Worm (Caenorhabditis elegans) whole organism, L2 larva: ENCODE data around the gene cls-2.

Source experiments
- C34F6.9 ChIP-seq: fragments of 150-350 bp; optimal IDR thresholded peaks from 2 replicates; lab custom pipeline; 2014; ENCODE audit warnings: missing biosample characterization, missing genetic modification characterization
- F13H6.1 ChIP-seq: sonication (generic microtip); optimal IDR thresholded peaks from 2 replicates; lab custom pipeline; 2016; ENCODE audit warnings: missing genetic modification characterization, missing compliant biosample characterization
- R02D3.7 ChIP-seq: fragments of 150-350 bp; optimal IDR thresholded peaks from 2 replicates; lab custom pipeline; 2014; ENCODE audit warnings: missing biosample characterization, missing genetic modification characterization
- Y55F3AM.14 ChIP-seq: fragments of 200-800 bp; sonication (Bioruptor generic); optimal IDR thresholded peaks from 2 replicates; lab custom pipeline; 2018; ENCODE audit warnings: mild to moderate bottlenecking, missing genetic modification characterization, missing compliant biosample characterization
- ZK546.5 ChIP-seq: sonication (generic microtip); optimal IDR thresholded peaks from 2 replicates; lab custom pipeline; 2017; ENCODE audit warnings: missing biosample characterization, missing genetic modification characterization
- alr-1 ChIP-seq: fragments of 150-350 bp; optimal IDR thresholded peaks from 2 replicates; lab custom pipeline; 2014; ENCODE audit warnings: missing biosample characterization, missing genetic modification characterization
- aly-2 ChIP-seq: fragments of 150-350 bp; optimal IDR thresholded peaks from 2 replicates; lab custom pipeline; 2014; ENCODE audit warnings: missing biosample characterization, missing genetic modification characterization
- ama-1 ChIP-seq: fragments of 150-350 bp; optimal IDR thresholded peaks from 2 replicates; lab custom pipeline; 2018; ENCODE audit warnings: inconsistent platforms
- blmp-1 ChIP-seq: sonication (generic microtip); optimal IDR thresholded peaks from 2 replicates; lab custom pipeline; 2017; ENCODE audit warnings: missing genetic modification characterization, mild to moderate bottlenecking, missing compliant biosample characterization, antibody characterized with exemption, moderate library complexity; ENCODE audit not compliant: insufficient read depth
- ceh-16 ChIP-seq: fragments of 150-350 bp; optimal IDR thresholded peaks from 2 replicates; lab custom pipeline; 2014; ENCODE audit warnings: missing biosample characterization, missing genetic modification characterization
- crh-2 ChIP-seq: sonication (generic microtip); optimal IDR thresholded peaks from 2 replicates; lab custom pipeline; 2017; ENCODE audit warnings: missing biosample characterization, missing genetic modification characterization
- egl-27 ChIP-seq: sonication (generic microtip); optimal IDR thresholded peaks from 3 replicates; lab custom pipeline; 2017; ENCODE audit warnings: missing biosample characterization, missing genetic modification reagents, missing genetic modification characterization
- elt-1 ChIP-seq: fragments of 150-350 bp; optimal IDR thresholded peaks from 2 replicates; lab custom pipeline; 2014; ENCODE audit warnings: missing biosample characterization, missing genetic modification characterization
- elt-3 ChIP-seq: sonication (generic microtip); optimal IDR thresholded peaks from 2 replicates; lab custom pipeline; 2017; ENCODE audit warnings: missing biosample characterization, missing genetic modification characterization
- fos-1 ChIP-seq: fragments of 150-350 bp; optimal IDR thresholded peaks from 2 replicates; lab custom pipeline; 2014; ENCODE audit warnings: missing biosample characterization, missing genetic modification characterization
- gmeb-1 ChIP-seq: fragments of 150-350 bp; optimal IDR thresholded peaks from 2 replicates; lab custom pipeline; 2014; ENCODE audit warnings: missing biosample characterization, missing genetic modification characterization
- lin-11 ChIP-seq: fragments of 150-350 bp; sonication (generic microtip); optimal IDR thresholded peaks from 2 replicates; lab custom pipeline; 2014; ENCODE audit warnings: missing biosample characterization, missing genetic modification characterization, inconsistent platforms, mixed read lengths
- lin-13 ChIP-seq: fragments of 150-350 bp; optimal IDR thresholded peaks from 2 replicates; lab custom pipeline; 2014; ENCODE audit warnings: missing biosample characterization, missing genetic modification reagents, missing genetic modification characterization
- lin-39 ChIP-seq: fragments of 150-350 bp; optimal IDR thresholded peaks from 2 replicates; lab custom pipeline; 2014; ENCODE audit warnings: missing biosample characterization, missing genetic modification reagents, missing genetic modification characterization
- lsy-2 ChIP-seq, 2 experiments: fragments of 150-350 bp in 1 of 2; sonication (generic microtip) in 1 of 2; optimal IDR thresholded peaks; 2 replicates each; lab custom pipeline; 2014 to 2017; ENCODE audit warnings: missing biosample characterization in 2 of 2, missing genetic modification characterization in 2 of 2
- mab-5 ChIP-seq: fragments of 150-350 bp; optimal IDR thresholded peaks from 2 replicates; lab custom pipeline; 2014; ENCODE audit warnings: missing biosample characterization, missing genetic modification characterization
- mbf-1 ChIP-seq: sonication (generic microtip); optimal IDR thresholded peaks from 2 replicates; lab custom pipeline; 2017; ENCODE audit warnings: missing biosample characterization, missing genetic modification characterization
- mdl-1 ChIP-seq, 2 experiments: fragments of 150-350 bp in 1 of 2; sonication (generic microtip) in 1 of 2; optimal IDR thresholded peaks; 2 replicates each; lab custom pipeline; 2017; ENCODE audit warnings: missing biosample characterization in 2 of 2, missing genetic modification characterization in 2 of 2
- nhr-10 ChIP-seq: sonication (generic microtip); optimal IDR thresholded peaks from 2 replicates; lab custom pipeline; 2017; ENCODE audit warnings: missing biosample characterization, missing genetic modification characterization
- nhr-11 ChIP-seq: fragments of 150-350 bp; optimal IDR thresholded peaks from 2 replicates; lab custom pipeline; 2014; ENCODE audit warnings: missing biosample characterization, missing genetic modification characterization
- nhr-12 ChIP-seq: fragments of 150-350 bp; optimal IDR thresholded peaks from 2 replicates; lab custom pipeline; 2014; ENCODE audit warnings: missing biosample characterization, missing genetic modification characterization
- nhr-21 ChIP-seq: fragments of 150-350 bp; optimal IDR thresholded peaks from 2 replicates; lab custom pipeline; 2014; ENCODE audit warnings: missing biosample characterization, missing genetic modification characterization
- nhr-25 ChIP-seq: fragments of 150-350 bp; sonication (generic microtip); optimal IDR thresholded peaks from 3 replicates; lab custom pipeline; 2014; ENCODE audit warnings: missing biosample characterization, missing genetic modification characterization
- nhr-6 ChIP-seq: fragments of 150-350 bp; optimal IDR thresholded peaks from 2 replicates; lab custom pipeline; 2014; ENCODE audit warnings: missing biosample characterization, missing genetic modification characterization
- peb-1 ChIP-seq: fragments of 150-350 bp; optimal IDR thresholded peaks from 2 replicates; lab custom pipeline; 2014; ENCODE audit warnings: missing biosample characterization, missing genetic modification characterization
- sem-4 ChIP-seq: fragments of 150-350 bp; optimal IDR thresholded peaks from 2 replicates; lab custom pipeline; 2014; ENCODE audit warnings: missing biosample characterization, missing genetic modification reagents, missing genetic modification characterization
- skn-1 ChIP-seq: sonication (generic microtip); optimal IDR thresholded peaks from 2 replicates; lab custom pipeline; 2017; ENCODE audit warnings: missing biosample characterization, missing genetic modification characterization
- sma-3 ChIP-seq: sonication (generic microtip); optimal IDR thresholded peaks from 2 replicates; lab custom pipeline; 2016; ENCODE audit warnings: missing genetic modification reagents, missing genetic modification characterization, missing compliant biosample characterization
- sma-9 ChIP-seq, 2 experiments: fragments of 150-350 bp in 1 of 2; sonication (generic microtip) in 1 of 2; optimal IDR thresholded peaks; 2 replicates each; lab custom pipeline; 2014 to 2016; ENCODE audit warnings: missing genetic modification characterization in 2 of 2, mild to moderate bottlenecking in 1 of 2, missing biosample characterization in 1 of 2, missing compliant biosample characterization in 1 of 2, missing genetic modification reagents in 1 of 2, moderate library complexity in 1 of 2
- snpc-4 ChIP-seq: fragments of 150-350 bp; optimal IDR thresholded peaks from 2 replicates; lab custom pipeline; 2014; ENCODE audit warnings: missing biosample characterization, missing genetic modification characterization
- unc-39 ChIP-seq: fragments of 150-350 bp; optimal IDR thresholded peaks from 2 replicates; lab custom pipeline; 2014; ENCODE audit warnings: missing biosample characterization, missing genetic modification characterization
- unc-55 ChIP-seq: fragments of 150-350 bp; sonication (generic microtip); optimal IDR thresholded peaks from 3 replicates; lab custom pipeline; 2014; ENCODE audit warnings: missing biosample characterization, missing genetic modification reagents, missing genetic modification characterization
- ztf-1 ChIP-seq: fragments of 200-800 bp; sonication (Bioruptor generic); conservative IDR thresholded peaks from 2 replicates; pipeline ENCODE4 v1.3.6; 2022; ENCODE audit warnings: missing genetic modification characterization, missing compliant biosample characterization
- ztf-4 ChIP-seq: fragments of 150-350 bp; optimal IDR thresholded peaks from 2 replicates; lab custom pipeline; 2014; ENCODE audit warnings: missing biosample characterization, missing genetic modification characterization

cls-2 gene

ce11 chrIII:9053740-9054252 is 1.1 kb upstream of the cls-2 start, which contains the start of gene R107.5 (continued):
- TF ChIP-seq sma-9 (GFP tag; optimal IDR thresholded peaks at IDR 0.05; lab: Kevin White, UChicago): peak; percentile 87
- TF ChIP-seq sma-9 (tag; optimal IDR thresholded peaks at IDR 0.05; lab: Kevin White, UChicago): no peak
- TF ChIP-seq lin-39 (tag; lab: Kevin White, UChicago): no peak
- no peak for TF ChIP-seq unc-39

ce11 chrIII:9058959-9059534 is 4.2 kb downstream of the cls-2 start, which contains the start of gene gst-1:
Gene gst-1 (plus strand): TSS chrIII:9059331.
- TF ChIP-seq lsy-2 (tag; optimal IDR thresholded peaks at IDR 0.05; lab: Kevin White, UChicago): peak in 1 of 2 experiments; percentile 40
- TF ChIP-seq nhr-12 (tag; lab: Kevin White, UChicago): no peak
- TF ChIP-seq F13H6.1 (tag; lab: Kevin White, UChicago): no peak
- no peak for TF ChIP-seq alr-1 (tag; lab: Kevin White, UChicago)
- no peak for TF ChIP-seq lin-13 (GFP tag; lab: Kevin White, UChicago)
- TF ChIP-seq ceh-16: no peak
- TF ChIP-seq nhr-11 (tag; lab: Kevin White, UChicago): no peak
- no peak for TF ChIP-seq nhr-25
- no peak for TF ChIP-seq unc-55
- no peak for TF ChIP-seq lin-39 (tag; lab: Kevin White, UChicago)
- TF ChIP-seq mab-5: no peak
- TF ChIP-seq mdl-1 (tag; optimal IDR thresholded peaks at IDR 0.05; lab: Kevin White, UChicago): no peak
- no peak for TF ChIP-seq peb-1 (tag; lab: Kevin White, UChicago)
- TF ChIP-seq skn-1 (tag; lab: Kevin White, UChicago): peak; percentile 97
- TF ChIP-seq sma-9 (GFP tag; optimal IDR thresholded peaks at IDR 0.05; lab: Kevin White, UChicago): peak; percentile 62
- no peak for TF ChIP-seq sma-9 (tag; optimal IDR thresholded peaks at IDR 0.05; lab: Kevin White, UChicago)
- peak; percentile 80 for TF ChIP-seq ama-1 (lab: Kevin White, UChicago)
- peak; percentile 16 for TF ChIP-seq fos-1 (tag; lab: Kevin White, UChicago)
- no peak for TF ChIP-seq blmp-1 (tag; lab: Kevin White, UChicago)
- no peak for TF ChIP-seq lin-11 (tag; lab: Kevin White, UChicago)
- no peak for TF ChIP-seq elt-3 (tag; lab: Kevin White, UChicago)
- no peak for TF ChIP-seq egl-27 (tag; lab: Kevin White, UChicago)
- TF ChIP-seq Y55F3AM.14 (GFP tag; lab: Kevin White, UChicago): no peak
- TF ChIP-seq ztf-4 (tag; lab: Kevin White, UChicago): no peak
- TF ChIP-seq nhr-21: no peak
- no peak for TF ChIP-seq ztf-1 (GFP tag; lab: Robert Waterston, UW)
- TF ChIP-seq sem-4: no peak
- TF ChIP-seq crh-2: peak; percentile 84
- TF ChIP-seq gmeb-1: no peak
- no peak for TF ChIP-seq ZK546.5 (tag; lab: Kevin White, UChicago)
- TF ChIP-seq sma-3 (GFP tag; lab: Kevin White, UChicago): no peak
- no peak for TF ChIP-seq snpc-4 (tag; lab: Kevin White, UChicago)
- TF ChIP-seq elt-1 (tag; lab: Kevin White, UChicago): no peak
- no peak for TF ChIP-seq R02D3.7
- TF ChIP-seq nhr-6 (tag; lab: Kevin White, UChicago): no peak
- TF ChIP-seq aly-2 (tag; lab: Kevin White, UChicago): no peak
- no peak for TF ChIP-seq mbf-1 (tag; lab: Kevin White, UChicago)
- TF ChIP-seq nhr-10 (tag; lab: Kevin White, UChicago): no peak
- peak; percentile 41 for TF ChIP-seq C34F6.9

ce11 chrIII:9060267-9060666 is 5.4 kb downstream of the cls-2 start:
- TF ChIP-seq elt-3 (tag; lab: Kevin White, UChicago) (no peak), crh-2 (peak; percentile 21), lsy-2 (tag; optimal IDR thresholded peaks at IDR 0.05; lab: Kevin White, UChicago) (peak in 1 of 2 experiments; percentile 35)
